Worm (Caenorhabditis elegans) whole organism, mixed stage, embryonic: ENCODE data around the gene R09E12.9.

Experiments
- bed-3 ChIP-seq: fragments of 200-800 bp; sonication (Bioruptor generic); optimal IDR thresholded peaks from 3 replicates; lab custom pipeline; 2018; ENCODE audit warnings: mild to moderate bottlenecking, missing genetic modification characterization, moderate library complexity, missing compliant biosample characterization
- elt-3 ChIP-seq: fragments of 150-350 bp; optimal IDR thresholded peaks from 2 replicates; lab custom pipeline; 2014; ENCODE audit warnings: missing biosample characterization, missing genetic modification characterization
- lsy-2 ChIP-seq: fragments of 150-350 bp; optimal IDR thresholded peaks from 2 replicates; lab custom pipeline; 2014; ENCODE audit warnings: missing biosample characterization, missing genetic modification characterization
- nhr-28 ChIP-seq: fragments of 150-350 bp; optimal IDR thresholded peaks from 2 replicates; lab custom pipeline; 2014; ENCODE audit warnings: missing biosample characterization, missing genetic modification characterization
- pha-4 ChIP-seq: fragments of 150-350 bp; optimal IDR thresholded peaks from 2 replicates; lab custom pipeline; 2018; ENCODE audit warnings: missing biosample characterization, missing genetic modification reagents, missing genetic modification characterization
- snpc-4 ChIP-seq: fragments of 150-350 bp; optimal IDR thresholded peaks from 2 replicates; lab custom pipeline; 2014; ENCODE audit warnings: missing biosample characterization, missing genetic modification characterization
- unc-120 ChIP-seq: sonication (generic microtip); optimal IDR thresholded peaks from 2 replicates; lab custom pipeline; 2017; ENCODE audit warnings: missing genetic modification characterization, missing compliant biosample characterization; ENCODE audit not compliant: poor library complexity, severe bottlenecking

DNA sequence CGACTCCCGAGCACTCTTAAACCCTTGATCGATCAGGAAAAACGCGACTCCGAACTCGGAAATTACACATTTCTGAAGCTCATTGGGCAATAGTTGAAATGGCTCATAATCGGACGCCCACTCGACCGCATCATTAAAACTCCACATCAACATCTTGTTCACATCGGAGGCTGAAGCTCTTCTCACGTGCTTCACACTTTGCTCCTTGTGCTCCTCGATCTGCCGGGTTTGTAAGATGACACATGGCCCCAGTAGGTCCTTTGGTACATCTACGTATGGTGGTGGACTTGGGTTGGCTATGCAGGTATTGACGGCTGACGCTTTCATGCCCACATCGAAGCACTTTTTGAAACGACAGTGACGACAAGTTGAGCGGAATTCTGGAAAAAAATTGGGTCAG, 26.1 kb downstream of the R09E12.9 start:
- TF ChIP-seq elt-3 (tag; lab: Kevin White, UChicago) (no peak), pha-4 (tag; lab: Kevin White, UChicago) (no peak), bed-3 (GFP tag; lab: Kevin White, UChicago) (no peak), nhr-28 (tag; lab: Kevin White, UChicago) (no peak), snpc-4 (no peak), lsy-2 (no peak), unc-120 (no peak)
